Fruit fly (Drosophila melanogaster) whole organism, embryonic: ENCODE results near the gene Coa8.

Experiments
- CG13424 ChIP-seq: fragments of 200-800 bp; sonication (Bioruptor generic); optimal IDR thresholded peaks from 2 replicates; lab custom pipeline; 2019; ENCODE audit warnings: missing biosample characterization, mild to moderate bottlenecking, missing genetic modification characterization, moderate library complexity
- CG31365 ChIP-seq: fragments of 200-800 bp; sonication (Bioruptor generic); optimal IDR thresholded peaks from 2 replicates; lab custom pipeline; 2018; ENCODE audit warnings: missing biosample characterization, mild to moderate bottlenecking, missing genetic modification characterization
- psq ChIP-seq: fragments of 200-800 bp; sonication (Bioruptor generic); optimal IDR thresholded peaks from 2 replicates; lab custom pipeline; 2017; ENCODE audit warnings: missing biosample characterization, missing genetic modification characterization

DNA sequence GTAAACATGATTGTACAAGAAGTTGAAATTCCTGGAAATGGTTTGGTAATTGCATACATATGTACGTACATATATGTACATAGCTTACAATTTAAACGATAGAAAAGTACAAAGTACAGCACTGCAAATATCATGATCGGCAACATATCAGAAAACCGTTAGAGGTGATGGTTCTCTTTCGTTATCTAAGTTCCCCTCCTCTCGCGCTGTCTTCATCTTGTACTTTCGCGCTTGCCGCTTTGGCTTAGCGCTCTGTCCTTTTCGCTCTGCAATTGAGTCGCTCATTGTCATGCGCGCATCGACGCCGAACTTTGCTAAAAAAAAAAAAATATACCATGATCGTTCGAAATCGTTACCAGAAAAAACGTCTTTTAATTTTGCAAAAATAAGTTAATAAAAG is 23.9 kb downstream of the Coa8 start:
- TF ChIP-seq CG13424 (tag; lab: Kevin White, UChicago), result no peak
- no peak for TF ChIP-seq psq (GFP tag; lab: Kevin White, UChicago)
- no peak for TF ChIP-seq CG31365 (tag; lab: Kevin White, UChicago)
